Worm (Caenorhabditis elegans) whole organism, L3 larva: ENCODE results near the gene F20G2.1.

ENCODE experiments used
- aly-2 ChIP-seq: fragments of 150-350 bp; optimal IDR thresholded peaks from 2 replicates; lab custom pipeline; 2014; ENCODE audit warnings: missing biosample characterization, missing genetic modification characterization
- mml-1 ChIP-seq: fragments of 150-350 bp; sonication (generic microtip); optimal IDR thresholded peaks from 3 replicates; lab custom pipeline; 2014; ENCODE audit warnings: missing biosample characterization, missing genetic modification characterization
- nhr-11 ChIP-seq: fragments of 150-350 bp; optimal IDR thresholded peaks from 2 replicates; lab custom pipeline; 2014; ENCODE audit warnings: missing biosample characterization, missing genetic modification characterization
- nhr-12 ChIP-seq: fragments of 150-350 bp; optimal IDR thresholded peaks from 2 replicates; lab custom pipeline; 2014; ENCODE audit warnings: missing biosample characterization, missing genetic modification characterization
- nhr-77 ChIP-seq: fragments of 150-350 bp; optimal IDR thresholded peaks from 2 replicates; lab custom pipeline; 2014; ENCODE audit warnings: missing biosample characterization, missing genetic modification characterization
- pha-4 ChIP-seq: fragments of 150-350 bp; optimal IDR thresholded peaks from 2 replicates; lab custom pipeline; 2014; ENCODE audit warnings: missing biosample characterization, missing genetic modification reagents, missing genetic modification characterization
- skn-1 ChIP-seq: fragments of 150-350 bp; optimal IDR thresholded peaks from 2 replicates; lab custom pipeline; 2014; ENCODE audit warnings: missing biosample characterization, missing genetic modification characterization
- snpc-4 ChIP-seq: fragments of 150-350 bp; optimal IDR thresholded peaks from 2 replicates; lab custom pipeline; 2014; ENCODE audit warnings: missing biosample characterization, missing genetic modification characterization
- tbx-2 ChIP-seq: sonication (generic microtip); optimal IDR thresholded peaks from 2 replicates; lab custom pipeline; 2016; ENCODE audit warnings: mild to moderate bottlenecking, missing genetic modification characterization, missing compliant biosample characterization
- ztf-4 ChIP-seq: fragments of 150-350 bp; optimal IDR thresholded peaks from 2 replicates; lab custom pipeline; 2014; ENCODE audit warnings: missing biosample characterization, missing genetic modification characterization

- no peak for TF ChIP-seq ztf-4 (tag; lab: Kevin White, UChicago)
- TF ChIP-seq nhr-11 (tag; lab: Kevin White, UChicago): no peak
- no peak for TF ChIP-seq skn-1
- TF ChIP-seq aly-2 (tag; lab: Kevin White, UChicago): no peak
- no peak for TF ChIP-seq nhr-12 (tag; lab: Kevin White, UChicago)
- no peak for TF ChIP-seq tbx-2 (tag; lab: Kevin White, UChicago)
- no peak for TF ChIP-seq pha-4 (tag; lab: Kevin White, UChicago)
- no peak for TF ChIP-seq nhr-77 (tag; lab: Kevin White, UChicago)
- no peak for TF ChIP-seq snpc-4 (tag; lab: Kevin White, UChicago)
- TF ChIP-seq mml-1 (tag; lab: Kevin White, UChicago): no peak
Observed at ce11 chrV:13751811-13752210, 1.6 kb downstream of the F20G2.1 start, which contains the start of gene cld-9.
